Fruit fly (Drosophila melanogaster): ENCODE data around the gene CG33099.

DNA sequence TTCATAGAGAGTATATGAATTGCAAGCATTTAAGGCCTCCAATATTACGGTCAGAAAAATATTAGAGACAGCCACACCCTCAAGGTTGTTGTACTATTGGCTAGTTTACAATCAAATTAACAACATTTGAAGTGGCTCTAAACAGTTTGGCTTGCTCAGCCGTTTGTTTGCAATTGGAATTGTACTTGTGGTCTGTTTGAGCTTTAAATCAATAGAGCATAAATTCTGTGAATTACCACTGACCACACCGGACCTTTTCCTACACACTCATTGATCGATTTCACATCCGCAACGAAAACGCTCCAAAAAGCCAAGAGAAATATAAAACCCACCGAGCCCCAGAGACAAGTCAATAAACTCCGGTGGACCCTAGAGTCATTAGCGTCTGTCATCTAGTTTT is 43.2 kb upstream of the CG33099 start:
- TF ChIP-seq CG34367 (tag; optimal IDR thresholded peaks at IDR 0.05), result no peak
- no peak for TF ChIP-seq gl (tag; optimal IDR thresholded peaks at IDR 0.05)
- TF ChIP-seq CG15710 (tag; optimal IDR thresholded peaks at IDR 0.05), result no peak
- TF ChIP-seq Ets98B (GFP tag; IDR thresholded peaks at IDR 0.05), result no peak
- no peak for TF ChIP-seq CG9948 (tag; optimal IDR thresholded peaks at IDR 0.05)
- no peak for TF ChIP-seq Snoo (tag; optimal IDR thresholded peaks at IDR 0.05)
- TF ChIP-seq D1 (tag; optimal IDR thresholded peaks at IDR 0.05), result no peak
- no peak for TF ChIP-seq CG8159 (tag; optimal IDR thresholded peaks at IDR 0.05)
- no peak for TF ChIP-seq CG32121 (GFP tag; IDR thresholded peaks at IDR 0.05)
- no peak for TF ChIP-seq CG10348 (GFP tag; IDR thresholded peaks at IDR 0.05)

Measured in whole organism, pupa.